Fruit fly (Drosophila melanogaster) whole organism, embryonic: ENCODE results near the gene zetaCOP.
A peak's percentile ranks its signal among the peaks of the same experiment; 100 is the strongest.

Experiments used
- Abd-B ChIP-seq: fragments of 200-800 bp; sonication (Bioruptor generic); optimal IDR thresholded peaks from 2 replicates; lab custom pipeline; 2018; ENCODE audit warnings: missing biosample characterization, mild to moderate bottlenecking, missing genetic modification characterization, moderate library complexity
- Awh ChIP-seq: fragments of 200-800 bp; sonication (Bioruptor generic); IDR thresholded peaks from 2 replicates; pipeline ENCODE4, ENCODE4 v1.3.6; 2022; ENCODE audit warnings: missing biosample characterization, missing genetic modification characterization
- CG10209 ChIP-seq: fragments of 200-800 bp; sonication (Bioruptor generic); optimal IDR thresholded peaks from 3 replicates; lab custom pipeline; 2017; ENCODE audit warnings: missing biosample characterization, mild to moderate bottlenecking, missing genetic modification characterization, missing genetic modification reagents
- CG10543 ChIP-seq: fragments of 200-800 bp; sonication (Bioruptor generic); optimal IDR thresholded peaks from 3 replicates; lab custom pipeline; 2017; ENCODE audit warnings: missing biosample characterization, mild to moderate bottlenecking, missing genetic modification characterization, moderate library complexity
- CG11085 ChIP-seq: fragments of 200-800 bp; sonication (Bioruptor generic); IDR thresholded peaks from 2 replicates; pipeline ENCODE4 v1.3.6; 2022; ENCODE audit warnings: missing biosample characterization, missing genetic modification characterization
- CG13123 ChIP-seq: fragments of 200-800 bp; sonication (Bioruptor generic); optimal IDR thresholded peaks from 2 replicates; lab custom pipeline; 2016; ENCODE audit warnings: missing biosample characterization, missing genetic modification characterization
- CG13424 ChIP-seq: fragments of 200-800 bp; sonication (Bioruptor generic); optimal IDR thresholded peaks from 2 replicates; lab custom pipeline; 2019; ENCODE audit warnings: missing biosample characterization, mild to moderate bottlenecking, missing genetic modification characterization, moderate library complexity
- CG14441 ChIP-seq: fragments of 200-800 bp; sonication (Bioruptor generic); IDR thresholded peaks from 2 replicates; pipeline ENCODE4 v1.3.6; 2022; ENCODE audit warnings: missing biosample characterization, missing genetic modification characterization
- CG17802 ChIP-seq: fragments of 200-800 bp; sonication (Bioruptor generic); optimal IDR thresholded peaks from 2 replicates; lab custom pipeline; 2018; ENCODE audit warnings: missing biosample characterization, mild to moderate bottlenecking, missing genetic modification characterization, moderate library complexity
- CG2120 ChIP-seq: fragments of 200-800 bp; sonication (Bioruptor generic); optimal IDR thresholded peaks from 3 replicates; lab custom pipeline; 2016; ENCODE audit warnings: missing biosample characterization, missing genetic modification characterization
- CG30020 ChIP-seq: fragments of 200-800 bp; optimal IDR thresholded peaks from 2 replicates; lab custom pipeline; 2019; ENCODE audit warnings: missing biosample characterization, mild to moderate bottlenecking, missing genetic modification characterization, moderate library complexity
- CG32532 ChIP-seq: fragments of 200-800 bp; sonication (Bioruptor generic); IDR thresholded peaks from 2 replicates; pipeline ENCODE4 v1.3.6; 2022; ENCODE audit warnings: missing biosample characterization, missing genetic modification characterization
- CG3838 ChIP-seq: fragments of 200-800 bp; sonication (Bioruptor generic); optimal IDR thresholded peaks from 3 replicates; lab custom pipeline; 2016; ENCODE audit warnings: missing biosample characterization, missing genetic modification characterization
- CG4328 ChIP-seq: fragments of 200-800 bp; sonication (Bioruptor generic); optimal IDR thresholded peaks from 3 replicates; lab custom pipeline; 2017; ENCODE audit warnings: missing biosample characterization, missing genetic modification reagents, missing genetic modification characterization
- CG4424 ChIP-seq: fragments of 200-800 bp; sonication (Bioruptor generic); optimal IDR thresholded peaks from 3 replicates; lab custom pipeline; 2016; ENCODE audit warnings: missing biosample characterization, missing genetic modification characterization
- CG4617 ChIP-seq: fragments of 200-800 bp; sonication (Bioruptor generic); optimal IDR thresholded peaks from 3 replicates; lab custom pipeline; 2016; ENCODE audit warnings: missing biosample characterization, missing genetic modification characterization, borderline replicate concordance
- CG7987 ChIP-seq: fragments of 200-800 bp; sonication (Bioruptor generic); optimal IDR thresholded peaks from 2 replicates; lab custom pipeline; 2018; ENCODE audit warnings: missing biosample characterization, mild to moderate bottlenecking, missing genetic modification characterization, moderate library complexity
- CG8944 ChIP-seq: fragments of 200-800 bp; sonication (Bioruptor generic); optimal IDR thresholded peaks from 3 replicates; lab custom pipeline; 2016; ENCODE audit warnings: missing biosample characterization, missing genetic modification characterization
- CG9727 ChIP-seq: fragments of 200-800 bp; sonication (Bioruptor generic); optimal IDR thresholded peaks from 3 replicates; lab custom pipeline; 2017; ENCODE audit warnings: missing biosample characterization, mild to moderate bottlenecking, missing genetic modification characterization
- CG9932 ChIP-seq: fragments of 200-800 bp; sonication (Bioruptor generic); IDR thresholded peaks from 2 replicates; pipeline ENCODE4 v1.3.6; 2022; ENCODE audit warnings: missing biosample characterization, missing genetic modification characterization
- CoRest ChIP-seq: fragments of 200-800 bp; sonication (Bioruptor generic); optimal IDR thresholded peaks from 3 replicates; lab custom pipeline; 2018; ENCODE audit warnings: missing biosample characterization, mild to moderate bottlenecking, missing genetic modification characterization, moderate library complexity
- Dp ChIP-seq: fragments of 200-800 bp; sonication (Bioruptor generic); optimal IDR thresholded peaks from 2 replicates; lab custom pipeline; 2018; ENCODE audit warnings: missing biosample characterization, mild to moderate bottlenecking, missing genetic modification characterization, moderate library complexity
- Elba2 ChIP-seq: fragments of 200-800 bp; sonication (Bioruptor generic); optimal IDR thresholded peaks from 3 replicates; lab custom pipeline; 2016; ENCODE audit warnings: missing biosample characterization, missing genetic modification characterization
- Fer1 ChIP-seq: fragments of 200-800 bp; sonication (Bioruptor generic); optimal IDR thresholded peaks from 2 replicates; lab custom pipeline; 2017; ENCODE audit warnings: missing biosample characterization, mild to moderate bottlenecking, missing genetic modification characterization
- HmgD ChIP-seq: fragments of 200-800 bp; sonication (Bioruptor generic); optimal IDR thresholded peaks from 3 replicates; lab custom pipeline; 2016; ENCODE audit warnings: missing biosample characterization, missing genetic modification characterization
- MTF-1 ChIP-seq: fragments of 200-800 bp; sonication (Bioruptor generic); optimal IDR thresholded peaks from 2 replicates; lab custom pipeline; 2018; ENCODE audit warnings: missing biosample characterization, mild to moderate bottlenecking, missing genetic modification characterization, borderline replicate concordance
- Oli ChIP-seq: fragments of 200-800 bp; sonication (Bioruptor generic); optimal IDR thresholded peaks from 2 replicates; lab custom pipeline; 2018; ENCODE audit warnings: missing biosample characterization, mild to moderate bottlenecking, missing genetic modification characterization, moderate library complexity
- Ravus ChIP-seq: fragments of 200-800 bp; sonication (Bioruptor generic); IDR thresholded peaks from 2 replicates; pipeline ENCODE4 v1.3.6; 2022; ENCODE audit warnings: missing biosample characterization, missing genetic modification characterization
- Rfx ChIP-seq: fragments of 200-800 bp; sonication (Bioruptor generic); IDR thresholded peaks from 2 replicates; pipeline ENCODE4 v1.3.6; 2022; ENCODE audit warnings: missing biosample characterization, missing genetic modification characterization
- Stat92E ChIP-seq, 3 experiments: fragments of >200 bp in 2 of 3; fragments of 200-800 bp in 1 of 3; sonication (Bioruptor generic) in 1 of 3; optimal IDR thresholded peaks; 2 replicates each; lab custom pipeline; 2017 to 2019; ENCODE audit warnings: missing biosample characterization in 3 of 3, missing genetic modification characterization in 3 of 3, mild to moderate bottlenecking in 1 of 3, moderate library complexity in 1 of 3
- Vsx1 ChIP-seq: fragments of 200-800 bp; sonication (Bioruptor generic); optimal IDR thresholded peaks from 2 replicates; lab custom pipeline; 2017; ENCODE audit warnings: missing biosample characterization, mild to moderate bottlenecking, missing genetic modification characterization, missing genetic modification reagents
- Xbp1 ChIP-seq: fragments of 200-800 bp; sonication (Bioruptor generic); optimal IDR thresholded peaks from 3 replicates; lab custom pipeline; 2016; ENCODE audit warnings: missing biosample characterization, mild to moderate bottlenecking, missing genetic modification characterization
- Xrp1 ChIP-seq: fragments of 200-800 bp; sonication (Bioruptor generic); IDR thresholded peaks from 2 replicates; pipeline ENCODE4 v1.3.6; 2022; ENCODE audit warnings: missing biosample characterization, missing genetic modification characterization
- ara ChIP-seq: fragments of 200-800 bp; sonication (Bioruptor generic); IDR thresholded peaks from 2 replicates; pipeline ENCODE4 v1.3.6; 2022; ENCODE audit warnings: missing biosample characterization, missing genetic modification characterization
- bab2 ChIP-seq: fragments of 200-800 bp; sonication (Bioruptor generic); optimal IDR thresholded peaks from 2 replicates; lab custom pipeline; 2016; ENCODE audit warnings: missing biosample characterization, missing genetic modification characterization
- cg ChIP-seq: fragments of 200-800 bp; sonication (Bioruptor generic); optimal IDR thresholded peaks from 3 replicates; lab custom pipeline; 2019; ENCODE audit warnings: missing biosample characterization, mild to moderate bottlenecking, missing genetic modification characterization, moderate library complexity
- ci ChIP-seq: fragments of 200-800 bp; sonication (Bioruptor generic); IDR thresholded peaks from 3 replicates; pipeline ENCODE4 v1.3.6; 2022; ENCODE audit warnings: missing biosample characterization, missing genetic modification characterization
- corto ChIP-seq: fragments of 200-800 bp; sonication (Bioruptor generic); optimal IDR thresholded peaks from 2 replicates; lab custom pipeline; 2016; ENCODE audit warnings: missing biosample characterization, mild to moderate bottlenecking, missing genetic modification characterization, moderate library complexity
- dpn ChIP-seq, 2 experiments: fragments of 200-800 bp; sonication (Bioruptor generic); optimal IDR thresholded peaks; 3 replicates each; lab custom pipeline; 2016; ENCODE audit warnings: missing biosample characterization in 2 of 2, missing genetic modification characterization in 2 of 2
- her ChIP-seq: fragments of 200-800 bp; sonication (Bioruptor generic); optimal IDR thresholded peaks from 2 replicates; lab custom pipeline; 2016; ENCODE audit warnings: missing biosample characterization, missing genetic modification characterization
- insv ChIP-seq, 2 experiments: fragments of 200-800 bp; sonication (Bioruptor generic); optimal IDR thresholded peaks; 3 replicates each; lab custom pipeline; 2016 to 2018; ENCODE audit warnings: missing biosample characterization in 2 of 2, missing genetic modification characterization in 2 of 2
- lbe ChIP-seq: fragments of 200-800 bp; sonication (Bioruptor generic); optimal IDR thresholded peaks from 2 replicates; lab custom pipeline; 2016; ENCODE audit warnings: missing biosample characterization, mild to moderate bottlenecking, missing genetic modification characterization
- rib ChIP-seq: fragments of 200-800 bp; sonication (Bioruptor generic); IDR thresholded peaks from 2 replicates; pipeline ENCODE4 v1.3.6; 2022; ENCODE audit warnings: missing biosample characterization, missing genetic modification characterization
- row ChIP-seq: fragments of 200-800 bp; sonication (Bioruptor generic); IDR thresholded peaks from 3 replicates; pipeline ENCODE4 v1.3.6; 2022; ENCODE audit warnings: missing biosample characterization, missing genetic modification characterization
- seq ChIP-seq: fragments of 200-800 bp; sonication (Bioruptor generic); IDR thresholded peaks from 2 replicates; pipeline ENCODE4 v1.3.6; 2022; ENCODE audit warnings: missing biosample characterization, missing genetic modification characterization
- sna ChIP-seq: fragments of 200-800 bp; sonication (Bioruptor generic); IDR thresholded peaks from 2 replicates; pipeline ENCODE4 v1.3.6; 2022; ENCODE audit warnings: missing biosample characterization, missing genetic modification characterization; ENCODE audit not compliant: partially characterized antibody
- so ChIP-seq: fragments of 200-800 bp; sonication (Bioruptor generic); IDR thresholded peaks from 3 replicates; pipeline ENCODE4 v1.3.6; 2022; ENCODE audit warnings: missing biosample characterization, missing genetic modification characterization
- sr ChIP-seq: fragments of 200-800 bp; sonication (Bioruptor generic); IDR thresholded peaks from 3 replicates; pipeline ENCODE4 v1.3.6; 2022; ENCODE audit warnings: missing biosample characterization, missing genetic modification characterization
- toy ChIP-seq: fragments of 200-800 bp; sonication (Bioruptor generic); IDR thresholded peaks from 2 replicates; pipeline ENCODE4 v1.3.6; 2022; ENCODE audit warnings: missing biosample characterization, missing genetic modification characterization

zetaCOP gene

dm6 chr3L:16673367-16674014 lies at the start of gene zetaCOP, which contains the start of gene CG13032 (continued):
- peak; percentile 65 for TF ChIP-seq Dp (GFP tag; lab: Kevin White, UChicago)
- peak; percentile 10 for TF ChIP-seq CoRest
- no peak for TF ChIP-seq her
- no peak for TF ChIP-seq CG11085 (GFP tag; lab: Robert Waterston, UW)
- no peak for TF ChIP-seq Vsx1 (GFP tag; lab: Kevin White, UChicago)
- TF ChIP-seq CG4328: no peak
- peak; percentile 30 for TF ChIP-seq CG4617 (GFP tag; lab: Kevin White, UChicago)
- TF ChIP-seq sr (GFP tag; lab: Robert Waterston, UW): no peak
- peak; percentile 36; the same call in 1 of the 3 replicates for TF ChIP-seq row (GFP tag; lab: Robert Waterston, UW)
- no peak for TF ChIP-seq toy (GFP tag; lab: Robert Waterston, UW)
- TF ChIP-seq CG3838 (GFP tag; lab: Kevin White, UChicago): no peak
- peak; percentile 20 for TF ChIP-seq lbe (GFP tag; lab: Kevin White, UChicago)
- peak in 1 of 2 experiments; percentile 42 for TF ChIP-seq insv (GFP tag; optimal IDR thresholded peaks at IDR 0.05; lab: Kevin White, UChicago)
- no peak for TF ChIP-seq corto (GFP tag; lab: Kevin White, UChicago)
- peak; percentile 31 for TF ChIP-seq Elba2 (GFP tag; lab: Kevin White, UChicago)
- TF ChIP-seq sna: no peak

- no peak for TF ChIP-seq cg (GFP tag; lab: Kevin White, UChicago)
- TF ChIP-seq CG13123 (GFP tag; lab: Kevin White, UChicago): no peak
- TF ChIP-seq CG8944 (GFP tag; lab: Kevin White, UChicago): peak; percentile 17
- TF ChIP-seq CG7987 (GFP tag; lab: Kevin White, UChicago): peak; percentile 31
- TF ChIP-seq CG32532 (GFP tag; lab: Robert Waterston, UW): 0 out of 2 replicates have a peak, but pooled peaks have one; percentile 16
- peak; percentile 37 for TF ChIP-seq CG10543
- peak; percentile 10 for TF ChIP-seq Xbp1 (GFP tag; lab: Kevin White, UChicago)
- peak; percentile 7 for TF ChIP-seq CG13424 (tag; lab: Kevin White, UChicago)
- no peak for TF ChIP-seq Abd-B
- no peak for TF ChIP-seq CG17802 (tag; lab: Kevin White, UChicago)
- peak; percentile 35; the same call in 1 of the 2 replicates for TF ChIP-seq seq (GFP tag; lab: Robert Waterston, UW)
- peak; percentile 30 for TF ChIP-seq CG10209
- no peak for TF ChIP-seq Ravus
- no peak for TF ChIP-seq HmgD (GFP tag; lab: Kevin White, UChicago)
- TF ChIP-seq CG4424 (GFP tag; lab: Kevin White, UChicago): no peak
- peak; percentile 40; the same call in 1 of the 2 replicates for TF ChIP-seq CG9932 (GFP tag; lab: Robert Waterston, UW)
- TF ChIP-seq Awh (GFP tag; lab: Robert Waterston, UW): no peak
- TF ChIP-seq CG2120 (GFP tag; lab: Kevin White, UChicago): peak; percentile 53
- 0 out of 3 replicates have a peak, but pooled peaks have one; percentile 3 for TF ChIP-seq so (GFP tag; lab: Robert Waterston, UW)
- peak; percentile 15 for TF ChIP-seq MTF-1 (GFP tag; lab: Kevin White, UChicago)
- TF ChIP-seq Rfx (GFP tag; lab: Robert Waterston, UW): peak; percentile 53
- 0 out of 2 replicates have a peak, but pooled peaks have one; percentile 31 for TF ChIP-seq CG14441
- TF ChIP-seq ara (GFP tag; lab: Robert Waterston, UW): 0 out of 2 replicates have a peak, but pooled peaks have one; percentile 21
- no peak for TF ChIP-seq Fer1 (GFP tag; lab: Kevin White, UChicago)
- TF ChIP-seq Xrp1 (GFP tag; lab: Robert Waterston, UW): peak; percentile 33
- peak; percentile 48; the same call in 1 of the 3 replicates for TF ChIP-seq ci (GFP tag; lab: Robert Waterston, UW)
- TF ChIP-seq CG9727 (GFP tag; lab: Kevin White, UChicago): peak; percentile 24
- TF ChIP-seq dpn (GFP tag; optimal IDR thresholded peaks at IDR 0.05; lab: Kevin White, UChicago): peak in 1 of 2 experiments; percentile 12
- no peak for TF ChIP-seq CG30020 (tag; lab: Kevin White, UChicago)
- TF ChIP-seq rib (GFP tag; lab: Robert Waterston, UW): no peak
- TF ChIP-seq bab2 (GFP tag; lab: Kevin White, UChicago): peak; percentile 11
- TF ChIP-seq Oli (tag; lab: Kevin White, UChicago): peak; percentile 2
- no peak for TF ChIP-seq Stat92E (GFP tag; optimal IDR thresholded peaks at IDR 0.05; lab: Kevin White, UChicago)
Observed at dm6 chr3L:16714193-16714538, 40.8 kb upstream of the zetaCOP start.
